Fruit fly (Drosophila melanogaster) whole organism, embryonic: ENCODE measurements around the gene CG3517.

Source experiments
- Antp ChIP-seq: fragments of 200-800 bp; sonication (Bioruptor generic); optimal IDR thresholded peaks from 3 replicates; lab custom pipeline; 2016; ENCODE audit warnings: missing biosample characterization, missing genetic modification characterization
- C15 ChIP-seq: fragments of 200-800 bp; sonication (Bioruptor generic); IDR thresholded peaks from 3 replicates; pipeline ENCODE4 v1.3.6; 2022; ENCODE audit warnings: missing biosample characterization, missing genetic modification characterization
- CG10431 ChIP-seq: fragments of 200-800 bp; sonication (Bioruptor generic); optimal IDR thresholded peaks from 3 replicates; lab custom pipeline; 2018; ENCODE audit warnings: missing biosample characterization, mild to moderate bottlenecking, missing genetic modification characterization
- CG10565 ChIP-seq: fragments of 200-800 bp; sonication (Bioruptor generic); optimal IDR thresholded peaks from 3 replicates; lab custom pipeline; 2016; ENCODE audit warnings: missing biosample characterization, mild to moderate bottlenecking, missing genetic modification characterization
- CG10959 ChIP-seq: fragments of 200-800 bp; sonication (Bioruptor generic); IDR thresholded peaks from 2 replicates; pipeline ENCODE4 v1.3.6; 2022; ENCODE audit warnings: missing biosample characterization, missing genetic modification characterization
- CG12104 ChIP-seq: fragments of 200-800 bp; sonication (Bioruptor generic); optimal IDR thresholded peaks from 3 replicates; lab custom pipeline; 2016; ENCODE audit warnings: missing biosample characterization, missing genetic modification characterization
- CG13123 ChIP-seq: fragments of 200-800 bp; sonication (Bioruptor generic); optimal IDR thresholded peaks from 2 replicates; lab custom pipeline; 2016; ENCODE audit warnings: missing biosample characterization, missing genetic modification characterization
- CG13894 ChIP-seq: fragments of 200-800 bp; sonication (Bioruptor generic); optimal IDR thresholded peaks from 3 replicates; lab custom pipeline; 2018; ENCODE audit warnings: missing biosample characterization, mild to moderate bottlenecking, missing genetic modification characterization, moderate library complexity
- CG14014 ChIP-seq: fragments of 200-800 bp; sonication (Bioruptor generic); IDR thresholded peaks from 2 replicates; pipeline ENCODE4 v1.3.6; 2022; ENCODE audit warnings: missing biosample characterization, missing genetic modification characterization
- CG1529 ChIP-seq: fragments of 200-800 bp; sonication (Bioruptor generic); optimal IDR thresholded peaks from 3 replicates; lab custom pipeline; 2018; ENCODE audit warnings: missing biosample characterization, missing genetic modification characterization
- CG15479 ChIP-seq: fragments of 200-800 bp; sonication (Bioruptor generic); optimal IDR thresholded peaks from 3 replicates; lab custom pipeline; 2019; ENCODE audit warnings: missing biosample characterization, mild to moderate bottlenecking, missing genetic modification characterization, moderate library complexity
- CG15514 ChIP-seq: fragments of 200-800 bp; sonication (Bioruptor generic); optimal IDR thresholded peaks from 3 replicates; lab custom pipeline; 2017; ENCODE audit warnings: missing biosample characterization, missing genetic modification characterization, mild to moderate bottlenecking, moderate library complexity, missing genetic modification reagents
- CG18619 ChIP-seq: fragments of 200-800 bp; sonication (Bioruptor generic); optimal IDR thresholded peaks from 3 replicates; lab custom pipeline; 2017; ENCODE audit warnings: missing biosample characterization, mild to moderate bottlenecking, missing genetic modification characterization
- CG31388 ChIP-seq: fragments of 200-800 bp; sonication (Bioruptor generic); optimal IDR thresholded peaks from 2 replicates; lab custom pipeline; 2016; ENCODE audit warnings: missing biosample characterization, missing genetic modification characterization
- CG3281 ChIP-seq: fragments of 200-800 bp; sonication (Bioruptor generic); optimal IDR thresholded peaks from 3 replicates; lab custom pipeline; 2017; ENCODE audit warnings: missing biosample characterization, mild to moderate bottlenecking, missing genetic modification characterization
- CG3995 ChIP-seq: fragments of 200-800 bp; sonication (Bioruptor generic); optimal IDR thresholded peaks from 3 replicates; lab custom pipeline; 2016; ENCODE audit warnings: missing biosample characterization, missing genetic modification characterization
- CG6175 ChIP-seq: fragments of 200-800 bp; sonication (Bioruptor generic); IDR thresholded peaks from 3 replicates; pipeline ENCODE4 v1.3.6; 2022; ENCODE audit warnings: missing biosample characterization, missing genetic modification characterization
- CG7839 ChIP-seq: fragments of 200-800 bp; sonication (Bioruptor generic); optimal IDR thresholded peaks from 3 replicates; lab custom pipeline; 2018; ENCODE audit warnings: missing biosample characterization, mild to moderate bottlenecking, missing genetic modification characterization, moderate library complexity
- CG9215 ChIP-seq: fragments of 200-800 bp; sonication (Bioruptor generic); IDR thresholded peaks from 2 replicates; pipeline ENCODE4 v1.3.6; 2022; ENCODE audit warnings: missing biosample characterization, missing genetic modification characterization
- CG9797 ChIP-seq: fragments of 200-800 bp; sonication (Bioruptor generic); optimal IDR thresholded peaks from 3 replicates; lab custom pipeline; 2018; ENCODE audit warnings: missing biosample characterization, mild to moderate bottlenecking, missing genetic modification characterization
- CG9876 ChIP-seq: fragments of 200-800 bp; sonication (Bioruptor generic); optimal IDR thresholded peaks from 2 replicates; lab custom pipeline; 2016; ENCODE audit warnings: missing biosample characterization, missing genetic modification characterization
- Camta ChIP-seq: fragments of 200-800 bp; sonication (Bioruptor generic); optimal IDR thresholded peaks from 2 replicates; lab custom pipeline; 2016; ENCODE audit warnings: missing biosample characterization, missing genetic modification characterization
- Hr51 ChIP-seq, 2 experiments: fragments of 200-800 bp; sonication (Bioruptor generic); optimal IDR thresholded peaks; 2 replicates in 1 of 2; 3 replicates in 1 of 2; lab custom pipeline; 2016 to 2018; ENCODE audit warnings: missing biosample characterization in 2 of 2, missing genetic modification characterization in 2 of 2, mild to moderate bottlenecking in 1 of 2, moderate library complexity in 1 of 2
- MTF-1 ChIP-seq: fragments of 200-800 bp; sonication (Bioruptor generic); optimal IDR thresholded peaks from 2 replicates; lab custom pipeline; 2018; ENCODE audit warnings: missing biosample characterization, mild to moderate bottlenecking, missing genetic modification characterization, borderline replicate concordance
- NC2β ChIP-seq: fragments of 200-800 bp; sonication (Bioruptor generic); optimal IDR thresholded peaks from 2 replicates; lab custom pipeline; 2016; ENCODE audit warnings: missing biosample characterization, missing genetic modification characterization
- Opbp ChIP-seq: fragments of 200-800 bp; sonication (Bioruptor generic); IDR thresholded peaks from 3 replicates; pipeline ENCODE4 v1.3.6; 2022; ENCODE audit warnings: missing biosample characterization, missing genetic modification characterization; ENCODE audit not compliant: partially characterized antibody
- Optix ChIP-seq: fragments of 200-800 bp; sonication (Bioruptor generic); IDR thresholded peaks from 3 replicates; pipeline ENCODE4 v1.3.6; 2022; ENCODE audit warnings: missing biosample characterization, missing genetic modification characterization
- Rx ChIP-seq: fragments of 200-800 bp; sonication (Bioruptor generic); IDR thresholded peaks from 2 replicates; pipeline ENCODE4 v1.3.6; 2022; ENCODE audit warnings: missing biosample characterization, missing genetic modification characterization
- Side ChIP-seq: fragments of 200-800 bp; sonication (Bioruptor generic); optimal IDR thresholded peaks from 2 replicates; lab custom pipeline; 2016; ENCODE audit warnings: missing biosample characterization, missing genetic modification characterization
- Xrp1 ChIP-seq: fragments of 200-800 bp; sonication (Bioruptor generic); IDR thresholded peaks from 2 replicates; pipeline ENCODE4 v1.3.6; 2022; ENCODE audit warnings: missing biosample characterization, missing genetic modification characterization
- al ChIP-seq: fragments of 200-800 bp; sonication (Bioruptor generic); IDR thresholded peaks from 2 replicates; pipeline ENCODE4 v1.3.6; 2022; ENCODE audit warnings: missing biosample characterization, missing genetic modification characterization
- bcd ChIP-seq: fragments of 200-800 bp; sonication (Bioruptor generic); optimal IDR thresholded peaks from 2 replicates; lab custom pipeline; 2017; ENCODE audit warnings: missing biosample characterization, mild to moderate bottlenecking, missing genetic modification characterization
- bigmax ChIP-seq: fragments of 200-800 bp; sonication (Bioruptor generic); optimal IDR thresholded peaks from 2 replicates; lab custom pipeline; 2018; ENCODE audit warnings: missing biosample characterization, mild to moderate bottlenecking, missing genetic modification characterization
- cato ChIP-seq: fragments of 200-800 bp; sonication (Bioruptor generic); optimal IDR thresholded peaks from 2 replicates; lab custom pipeline; 2016; ENCODE audit warnings: missing biosample characterization, missing genetic modification characterization, borderline replicate concordance
- chinmo ChIP-seq: fragments of 200-800 bp; sonication (Bioruptor generic); IDR thresholded peaks from 4 replicates; pipeline ENCODE4 v1.3.6; 2022; ENCODE audit warnings: missing biosample characterization, missing genetic modification characterization; ENCODE audit not compliant: partially characterized antibody
- en ChIP-seq: fragments of 200-800 bp; sonication (Bioruptor generic); optimal IDR thresholded peaks from 2 replicates; lab custom pipeline; 2016; ENCODE audit warnings: missing biosample characterization, missing genetic modification characterization
- ewg ChIP-seq: fragments of 200-800 bp; sonication (Bioruptor generic); optimal IDR thresholded peaks from 3 replicates; lab custom pipeline; 2017; ENCODE audit warnings: mild to moderate bottlenecking, missing biosample characterization, missing genetic modification reagents, missing genetic modification characterization
- grau ChIP-seq: fragments of 200-800 bp; optimal IDR thresholded peaks from 3 replicates; lab custom pipeline; 2019; ENCODE audit warnings: missing biosample characterization, mild to moderate bottlenecking, missing genetic modification characterization, moderate library complexity
- kay ChIP-seq: fragments of 200-800 bp; sonication (Bioruptor generic); optimal IDR thresholded peaks from 2 replicates; lab custom pipeline; 2016; ENCODE audit warnings: missing biosample characterization, missing genetic modification characterization
- lab ChIP-seq: fragments of 200-800 bp; sonication (Bioruptor generic); optimal IDR thresholded peaks from 3 replicates; lab custom pipeline; 2017; ENCODE audit warnings: missing biosample characterization, missing genetic modification characterization, mild to moderate bottlenecking, moderate library complexity, missing genetic modification reagents
- p53 ChIP-seq: fragments of 200-800 bp; sonication (Bioruptor generic); optimal IDR thresholded peaks from 2 replicates; lab custom pipeline; 2016; ENCODE audit warnings: missing biosample characterization, missing genetic modification characterization
- peb ChIP-seq: fragments of 200-800 bp; sonication (Bioruptor generic); IDR thresholded peaks from 2 replicates; pipeline ENCODE4 v1.3.6; 2022; ENCODE audit warnings: missing biosample characterization, missing genetic modification characterization
- psq ChIP-seq: fragments of 200-800 bp; sonication (Bioruptor generic); optimal IDR thresholded peaks from 2 replicates; lab custom pipeline; 2017; ENCODE audit warnings: missing biosample characterization, missing genetic modification characterization
- salm ChIP-seq: fragments of 200-800 bp; sonication (Bioruptor generic); optimal IDR thresholded peaks from 2 replicates; lab custom pipeline; 2018; ENCODE audit warnings: missing biosample characterization, mild to moderate bottlenecking, missing genetic modification characterization
- sc ChIP-seq, 3 experiments: fragments of >200 bp in 2 of 3; fragments of 200-800 bp in 1 of 3; sonication (Bioruptor generic) in 1 of 3; optimal IDR thresholded peaks; 2 replicates in 2 of 3; 3 replicates in 1 of 3; lab custom pipeline; 2017; ENCODE audit warnings: mild to moderate bottlenecking in 1 of 3, missing biosample characterization in 1 of 3, missing genetic modification characterization in 1 of 3, missing genetic modification reagents in 1 of 3
- schlank ChIP-seq: fragments of 200-800 bp; sonication (Bioruptor generic); optimal IDR thresholded peaks from 2 replicates; lab custom pipeline; 2018; ENCODE audit warnings: missing biosample characterization, mild to moderate bottlenecking, missing genetic modification characterization
- tup ChIP-seq: fragments of 200-800 bp; sonication (Bioruptor generic); optimal IDR thresholded peaks from 2 replicates; lab custom pipeline; 2016; ENCODE audit warnings: missing biosample characterization, mild to moderate bottlenecking, missing genetic modification characterization, moderate library complexity
- zf30C ChIP-seq: fragments of 200-800 bp; sonication (Bioruptor generic); optimal IDR thresholded peaks from 3 replicates; lab custom pipeline; 2018; ENCODE audit warnings: missing biosample characterization, mild to moderate bottlenecking, missing genetic modification characterization

CG3517 gene

DNA sequence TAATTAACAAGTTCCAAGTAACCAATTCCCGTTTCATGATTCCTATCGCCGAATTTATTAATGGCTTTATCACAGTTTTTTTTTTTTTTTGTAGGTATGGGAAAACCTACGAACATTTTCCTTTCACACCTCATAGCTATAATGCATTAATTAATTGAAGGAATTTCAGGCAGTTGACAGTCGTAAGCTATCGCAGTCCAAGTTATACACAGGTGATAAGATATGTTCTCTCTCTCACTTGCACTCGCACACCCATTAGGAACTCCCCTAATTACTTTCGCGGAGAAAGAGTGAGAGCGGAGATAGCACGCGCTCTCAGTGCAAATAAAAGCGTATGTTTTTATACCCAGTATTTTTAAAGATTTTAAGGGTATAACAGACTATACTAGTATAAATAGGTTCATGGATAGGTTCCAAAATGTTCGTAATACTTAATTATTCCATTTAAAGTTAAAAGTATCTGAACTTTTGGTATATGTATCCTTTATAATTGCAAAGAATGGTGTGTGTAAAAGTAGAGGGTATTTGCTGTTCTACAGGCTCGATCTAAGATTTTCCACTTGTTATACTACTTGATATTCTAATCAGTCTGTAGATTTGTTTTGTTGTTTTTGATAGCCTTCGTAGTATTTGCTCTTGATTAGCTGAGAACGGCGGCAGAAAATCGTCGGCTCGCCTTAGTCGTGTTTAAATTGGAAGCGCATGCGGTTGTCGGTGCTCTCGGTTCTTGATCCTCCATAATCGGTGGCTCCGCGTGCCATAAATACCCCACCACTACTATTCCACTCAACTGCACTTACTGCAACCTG, 35.6 kb upstream of the CG3517 start, which contains the start of gene Dys (continued):
- TF ChIP-seq CG13123 (peak; percentile 49), kay (GFP tag; lab: Kevin White, UChicago) (peak; percentile 82), CG3995 (GFP tag; lab: Kevin White, UChicago) (peak; percentile 56), schlank (tag; lab: Kevin White, UChicago) (peak; percentile 55), CG31388 (peak; percentile 33), grau (tag; lab: Kevin White, UChicago) (peak; percentile 91), CG3281 (GFP tag; lab: Kevin White, UChicago) (peak; percentile 87), salm (tag; lab: Kevin White, UChicago) (peak; percentile 65), NC2β (peak; percentile 75), CG10959 (GFP tag; lab: Robert Waterston, UW) (peak; percentile 74), CG10565 (GFP tag; lab: Kevin White, UChicago) (no peak), Opbp (GFP tag; lab: Robert Waterston, UW) (no peak), CG12104 (peak; percentile 82), CG1529 (GFP tag; lab: Kevin White, UChicago) (peak; percentile 67), CG15479 (GFP tag; lab: Kevin White, UChicago) (no peak), Hr51 (GFP tag; optimal IDR thresholded peaks at IDR 0.05; lab: Kevin White, UChicago) (peak; percentile 53 to 84), bigmax (GFP tag; lab: Kevin White, UChicago) (no peak), lab (GFP tag; lab: Kevin White, UChicago) (peak; percentile 94), zf30C (no peak), Rx (GFP tag; lab: Robert Waterston, UW) (no peak), en (peak; percentile 55), peb (peak; percentile 68; the same call in 1 of the 2 replicates), chinmo (GFP tag; lab: Robert Waterston, UW) (no peak), C15 (GFP tag; lab: Robert Waterston, UW) (peak; percentile 69; the same call in 2 of the 3 replicates), CG18619 (peak; percentile 79), bcd (peak; percentile 86), cato (peak; percentile 60), CG6175 (no peak), Side (GFP tag; lab: Kevin White, UChicago) (peak; percentile 82), Optix (GFP tag; lab: Robert Waterston, UW) (no peak), al (peak; percentile 83), tup (GFP tag; lab: Kevin White, UChicago) (peak; percentile 41), Camta (peak; percentile 82), ewg (peak; percentile 72), CG13894 (peak; percentile 88), Xrp1 (GFP tag; lab: Robert Waterston, UW) (peak; percentile 90), sc (optimal IDR thresholded peaks at IDR 0.05; lab: Kevin White, UChicago) (no peak), sc (GFP tag; optimal IDR thresholded peaks at IDR 0.05; lab: Kevin White, UChicago) (peak; percentile 64), CG9876 (GFP tag; lab: Kevin White, UChicago) (peak; percentile 34), Antp (peak; percentile 72), MTF-1 (peak; percentile 50), CG14014 (GFP tag; lab: Robert Waterston, UW) (peak; percentile 86), p53 (GFP tag; lab: Kevin White, UChicago) (peak; percentile 12), CG15514 (GFP tag; lab: Kevin White, UChicago) (peak; percentile 70), CG7839 (tag; lab: Kevin White, UChicago) (peak; percentile 94), CG10431 (no peak), psq (GFP tag; lab: Kevin White, UChicago) (peak; percentile 53), CG9797 (GFP tag; lab: Kevin White, UChicago) (no peak), CG9215 (GFP tag; lab: Robert Waterston, UW) (peak; percentile 81)
